Worm (Caenorhabditis elegans) whole organism, late embryonic: Measurements from ENCODE around the gene F21A3.11.

ENCODE experiments used
- C08G9.2 ChIP-seq: sonication (generic microtip); optimal IDR thresholded peaks from 2 replicates; lab custom pipeline; 2016; ENCODE audit warnings: mild to moderate bottlenecking, missing genetic modification characterization, moderate library complexity, missing compliant biosample characterization
- F13H6.1 ChIP-seq: sonication (generic microtip); optimal IDR thresholded peaks from 2 replicates; lab custom pipeline; 2016; ENCODE audit warnings: missing genetic modification characterization, missing compliant biosample characterization
- K02D7.2 ChIP-seq: sonication (generic microtip); optimal IDR thresholded peaks from 2 replicates; lab custom pipeline; 2017; ENCODE audit warnings: mild to moderate bottlenecking, missing genetic modification characterization, missing compliant biosample characterization
- T23F11.4 ChIP-seq: fragments of 200-800 bp; sonication (Bioruptor generic); optimal IDR thresholded peaks from 2 replicates; lab custom pipeline; 2018; ENCODE audit warnings: mild to moderate bottlenecking, missing genetic modification characterization, missing compliant biosample characterization
- Y22D7AL.16 ChIP-seq: sonication (generic microtip); optimal IDR thresholded peaks from 2 replicates; lab custom pipeline; 2016; ENCODE audit warnings: missing genetic modification characterization, missing compliant biosample characterization
- ahr-1 ChIP-seq: sonication (generic microtip); optimal IDR thresholded peaks from 2 replicates; lab custom pipeline; 2016; ENCODE audit warnings: missing genetic modification characterization, missing compliant biosample characterization
- ama-1 ChIP-seq: fragments of 150-350 bp; optimal IDR thresholded peaks from 2 replicates; lab custom pipeline; 2014
- ceh-18 ChIP-seq: sonication (generic microtip); optimal IDR thresholded peaks from 2 replicates; lab custom pipeline; 2016; ENCODE audit warnings: missing genetic modification characterization, missing compliant biosample characterization
- ceh-19 ChIP-seq: fragments of 200-800 bp; sonication (Bioruptor generic); optimal IDR thresholded peaks from 2 replicates; lab custom pipeline; 2018; ENCODE audit warnings: mild to moderate bottlenecking, missing genetic modification characterization, missing compliant biosample characterization
- ceh-22 ChIP-seq: sonication (generic microtip); optimal IDR thresholded peaks from 2 replicates; lab custom pipeline; 2017; ENCODE audit warnings: missing biosample characterization, missing genetic modification characterization
- ceh-24 ChIP-seq: sonication (generic microtip); optimal IDR thresholded peaks from 2 replicates; lab custom pipeline; 2016; ENCODE audit warnings: mild to moderate bottlenecking, missing genetic modification characterization, missing compliant biosample characterization
- ceh-34 ChIP-seq: sonication (generic microtip); optimal IDR thresholded peaks from 2 replicates; lab custom pipeline; 2016; ENCODE audit warnings: mild to moderate bottlenecking, missing genetic modification characterization, missing compliant biosample characterization
- ceh-45 ChIP-seq: fragments of 200-800 bp; sonication (Bioruptor generic); IDR thresholded peaks from 2 replicates; pipeline ENCODE4 v1.3.6; 2022; ENCODE audit warnings: missing genetic modification reagents, missing genetic modification characterization, missing compliant biosample characterization
- ceh-48 ChIP-seq: sonication (generic microtip); optimal IDR thresholded peaks from 2 replicates; lab custom pipeline; 2016; ENCODE audit warnings: missing genetic modification characterization, inconsistent platforms, missing compliant biosample characterization
- ceh-6 ChIP-seq: fragments of 200-800 bp; sonication (Bioruptor generic); optimal IDR thresholded peaks from 2 replicates; lab custom pipeline; 2018; ENCODE audit warnings: mild to moderate bottlenecking, missing genetic modification characterization, missing compliant biosample characterization
- ceh-9 ChIP-seq: sonication (generic microtip); optimal IDR thresholded peaks from 2 replicates; lab custom pipeline; 2016; ENCODE audit warnings: mild to moderate bottlenecking, missing genetic modification characterization, inconsistent platforms, missing compliant biosample characterization
- che-1 ChIP-seq: sonication (generic microtip); optimal IDR thresholded peaks from 2 replicates; lab custom pipeline; 2016; ENCODE audit warnings: mild to moderate bottlenecking, missing genetic modification characterization, missing compliant biosample characterization
- eyg-1 ChIP-seq: sonication (generic microtip); optimal IDR thresholded peaks from 2 replicates; lab custom pipeline; 2016; ENCODE audit warnings: missing genotype, missing genetic modification characterization, missing compliant biosample characterization
- fkh-10 ChIP-seq: fragments of 150-350 bp; optimal IDR thresholded peaks from 2 replicates; lab custom pipeline; 2014; ENCODE audit warnings: missing biosample characterization, missing genetic modification reagents, missing genetic modification characterization
- fkh-6 ChIP-seq: sonication (generic microtip); optimal IDR thresholded peaks from 2 replicates; lab custom pipeline; 2016; ENCODE audit warnings: missing genetic modification characterization, missing compliant biosample characterization
- hlh-15 ChIP-seq: sonication (generic microtip); optimal IDR thresholded peaks from 2 replicates; lab custom pipeline; 2016; ENCODE audit warnings: missing genetic modification characterization, missing compliant biosample characterization
- hlh-30 ChIP-seq: sonication (generic microtip); optimal IDR thresholded peaks from 2 replicates; lab custom pipeline; 2017; ENCODE audit warnings: antibody characterized with exemption, missing genetic modification characterization, missing compliant biosample characterization; ENCODE audit not compliant: insufficient read depth
- hlh-8 ChIP-seq: sonication (generic microtip); optimal IDR thresholded peaks from 2 replicates; lab custom pipeline; 2016; ENCODE audit warnings: missing genotype, missing genetic modification characterization, missing compliant biosample characterization
- lim-6 ChIP-seq: sonication (generic microtip); optimal IDR thresholded peaks from 2 replicates; lab custom pipeline; 2016; ENCODE audit warnings: missing genetic modification characterization, missing compliant biosample characterization
- madf-2 ChIP-seq: sonication (generic microtip); optimal IDR thresholded peaks from 2 replicates; lab custom pipeline; 2017; ENCODE audit warnings: missing genetic modification characterization, missing compliant biosample characterization
- nfya-1 ChIP-seq: sonication (generic microtip); optimal IDR thresholded peaks from 2 replicates; lab custom pipeline; 2017; ENCODE audit warnings: missing genetic modification characterization, mild to moderate bottlenecking, missing compliant biosample characterization, antibody characterized with exemption, moderate library complexity
- odd-2 ChIP-seq: sonication (generic microtip); optimal IDR thresholded peaks from 2 replicates; lab custom pipeline; 2017; ENCODE audit warnings: antibody characterized with exemption, mild to moderate bottlenecking, missing genetic modification characterization, missing compliant biosample characterization
- pat-9 ChIP-seq: fragments of 200-800 bp; sonication (Bioruptor generic); optimal IDR thresholded peaks from 2 replicates; lab custom pipeline; 2018; ENCODE audit warnings: mild to moderate bottlenecking, missing genetic modification characterization, moderate library complexity, missing compliant biosample characterization
- pax-1 ChIP-seq: fragments of 150-350 bp; optimal IDR thresholded peaks from 2 replicates; lab custom pipeline; 2014; ENCODE audit warnings: missing biosample characterization, missing genetic modification characterization
- pha-4 ChIP-seq: fragments of 150-350 bp; optimal IDR thresholded peaks from 2 replicates; lab custom pipeline; 2018; ENCODE audit warnings: missing biosample characterization, missing genetic modification reagents, missing genetic modification characterization
- pqm-1 ChIP-seq: sonication (generic microtip); optimal IDR thresholded peaks from 2 replicates; lab custom pipeline; 2016; ENCODE audit warnings: missing genetic modification characterization, missing compliant biosample characterization
- ref-2 ChIP-seq: sonication (generic microtip); optimal IDR thresholded peaks from 2 replicates; lab custom pipeline; 2016; ENCODE audit warnings: missing genetic modification characterization, missing compliant biosample characterization
- rnt-1 ChIP-seq: sonication (generic microtip); optimal IDR thresholded peaks from 2 replicates; lab custom pipeline; 2016; ENCODE audit warnings: missing genetic modification characterization, missing compliant biosample characterization
- sox-2 ChIP-seq: fragments of 200-800 bp; sonication (Bioruptor generic); IDR thresholded peaks from 2 replicates; pipeline ENCODE4 v1.3.6; 2022; ENCODE audit warnings: missing genetic modification reagents, missing genetic modification characterization, missing compliant biosample characterization
- tbx-2 ChIP-seq: sonication (generic microtip); optimal IDR thresholded peaks from 2 replicates; lab custom pipeline; 2016; ENCODE audit warnings: missing genetic modification characterization, missing compliant biosample characterization
- tbx-7 ChIP-seq: sonication (generic microtip); optimal IDR thresholded peaks from 2 replicates; lab custom pipeline; 2016; ENCODE audit warnings: missing genotype, missing genetic modification characterization, missing compliant biosample characterization
- ttx-3 ChIP-seq: sonication (generic microtip); optimal IDR thresholded peaks from 2 replicates; lab custom pipeline; 2016; ENCODE audit warnings: missing genetic modification reagents, missing genetic modification characterization, missing compliant biosample characterization
- unc-42 ChIP-seq: sonication (generic microtip); optimal IDR thresholded peaks from 2 replicates; lab custom pipeline; 2016; ENCODE audit warnings: missing genotype, missing genetic modification characterization, missing compliant biosample characterization
- zip-5 ChIP-seq: sonication (generic microtip); optimal IDR thresholded peaks from 2 replicates; lab custom pipeline; 2016; ENCODE audit warnings: missing genetic modification characterization, missing compliant biosample characterization

Gene F21A3.11

DNA sequence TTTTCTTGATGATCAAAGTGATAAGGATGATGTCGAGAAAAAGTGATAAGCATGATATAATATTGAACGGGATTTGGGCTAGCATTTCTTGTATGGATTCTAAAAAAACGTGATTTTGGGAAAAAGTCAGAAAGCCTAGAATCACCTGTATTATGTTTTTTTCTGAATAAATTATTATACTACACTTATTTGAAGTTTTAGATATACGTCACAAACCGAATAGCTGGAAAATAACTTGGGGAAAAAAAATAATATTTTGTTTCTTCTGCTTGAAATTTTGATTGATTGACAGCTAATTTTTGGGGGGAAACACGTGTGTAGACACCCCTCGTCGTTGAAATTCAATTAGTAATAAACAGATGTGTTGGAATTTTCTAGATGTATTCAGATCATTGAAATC is 40.5 kb downstream of the F21A3.11 start, which contains the start of gene str-264:
Gene str-264, minus strand, starts transcription at position 101 of the 400 bp plus-strand sequence.
- TF ChIP-seq madf-2 (tag; lab: Kevin White, UChicago) (no peak), nfya-1 (tag; lab: Kevin White, UChicago) (no peak), ama-1 (no peak), hlh-8 (tag; lab: Kevin White, UChicago) (no peak), F13H6.1 (tag; lab: Kevin White, UChicago) (no peak), ceh-6 (GFP tag; lab: Kevin White, UChicago) (no peak), hlh-15 (tag; lab: Kevin White, UChicago) (no peak), T23F11.4 (GFP tag; lab: Kevin White, UChicago) (no peak), hlh-30 (tag; lab: Kevin White, UChicago) (no peak), ttx-3 (tag; lab: Kevin White, UChicago) (no peak), ceh-34 (tag; lab: Kevin White, UChicago) (no peak), sox-2 (no peak), odd-2 (tag; lab: Kevin White, UChicago) (no peak), eyg-1 (tag; lab: Kevin White, UChicago) (no peak), ref-2 (no peak)
- TF ChIP-seq, all 69 proteins: peak for 0

DNA sequence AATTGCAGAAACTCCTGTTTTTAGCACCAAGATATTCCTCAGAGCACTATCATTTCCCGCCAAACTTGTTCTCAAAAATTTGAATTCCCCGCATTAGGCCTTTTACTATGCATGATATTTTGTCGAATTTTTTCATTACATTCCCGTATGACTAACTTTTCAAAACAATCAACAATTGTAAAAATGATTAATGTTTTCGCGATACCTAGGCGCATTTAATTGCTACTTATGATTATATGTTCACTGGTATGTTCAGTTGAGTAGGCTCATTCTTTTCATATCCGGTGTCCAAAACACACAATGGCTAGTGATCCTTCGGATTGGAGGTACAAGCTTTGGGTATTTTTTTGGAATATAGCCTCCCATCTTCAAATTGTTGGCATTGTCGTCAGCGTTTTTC is 45.2 kb downstream of the F21A3.11 start, which contains the start of gene srw-21:
Gene srw-21, plus strand, starts transcription at position 301 of the 400 bp plus-strand sequence.
- TF ChIP-seq pqm-1: no peak
- no peak for TF ChIP-seq lim-6 (tag; lab: Kevin White, UChicago)
- no peak for TF ChIP-seq ceh-48 (tag; lab: Kevin White, UChicago)
- TF ChIP-seq ceh-18: no peak
- TF ChIP-seq fkh-6 (tag; lab: Kevin White, UChicago): no peak
- no peak for TF ChIP-seq pha-4 (tag; lab: Kevin White, UChicago)
- no peak for TF ChIP-seq unc-42 (tag; lab: Kevin White, UChicago)
- TF ChIP-seq fkh-10 (GFP tag; lab: Kevin White, UChicago): no peak
- TF ChIP-seq ceh-24: no peak
- no peak for TF ChIP-seq ref-2
- no peak for TF ChIP-seq ceh-19 (GFP tag; lab: Kevin White, UChicago)
- no peak for TF ChIP-seq K02D7.2 (tag; lab: Kevin White, UChicago)
- TF ChIP-seq ceh-9 (tag; lab: Kevin White, UChicago): no peak
- no peak for TF ChIP-seq Y22D7AL.16 (tag; lab: Kevin White, UChicago)
- TF ChIP-seq ceh-45 (GFP tag; lab: Robert Waterston, UW): no peak
- TF ChIP-seq zip-5 (tag; lab: Kevin White, UChicago): no peak
- no peak for TF ChIP-seq pax-1 (tag; lab: Kevin White, UChicago)

DNA sequence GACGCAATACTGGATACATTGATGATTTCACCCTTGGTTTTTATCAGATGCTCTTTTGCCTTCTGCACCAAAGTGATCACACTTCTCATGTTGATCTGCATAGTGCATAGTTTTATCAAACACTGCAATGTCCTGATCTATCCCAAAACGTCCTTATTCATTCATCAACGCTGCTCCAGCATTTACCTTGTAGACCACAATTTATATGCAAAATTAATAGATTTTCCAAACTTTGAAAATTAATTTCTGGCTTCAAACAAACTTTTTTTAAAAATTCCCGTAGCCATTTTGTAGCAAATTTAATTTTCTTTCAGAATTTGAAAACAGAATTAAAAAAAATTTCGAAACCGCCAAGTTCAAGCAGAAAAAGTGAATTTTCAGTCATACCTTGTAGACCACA is 48.5 kb downstream of the F21A3.11 start, which contains the start of gene C06B8.3:
Gene C06B8.3, minus strand, starts transcription at position 101 of the 400 bp plus-strand sequence.
- TF ChIP-seq rnt-1 (tag; lab: Kevin White, UChicago): no peak
- no peak for TF ChIP-seq tbx-2 (tag; lab: Kevin White, UChicago)
- no peak for TF ChIP-seq pat-9 (tag; lab: Kevin White, UChicago)
- no peak for TF ChIP-seq che-1 (tag; lab: Kevin White, UChicago)
- no peak for TF ChIP-seq T23F11.4 (GFP tag; lab: Kevin White, UChicago)
- TF ChIP-seq pax-1 (tag; lab: Kevin White, UChicago): no peak
- TF ChIP-seq tbx-7 (tag; lab: Kevin White, UChicago): no peak
- TF ChIP-seq C08G9.2 (tag; lab: Kevin White, UChicago): no peak
- no peak for TF ChIP-seq sox-2
- no peak for TF ChIP-seq ceh-19 (GFP tag; lab: Kevin White, UChicago)
- no peak for TF ChIP-seq ahr-1 (tag; lab: Kevin White, UChicago)
- no peak for TF ChIP-seq ceh-6 (GFP tag; lab: Kevin White, UChicago)
- TF ChIP-seq ceh-22 (tag; lab: Kevin White, UChicago): no peak
- TF ChIP-seq unc-42 (tag; lab: Kevin White, UChicago): no peak
- no peak for TF ChIP-seq ref-2
